6 fruit fly cellular contexts compared by ENCODE assay signal in genomic region chr3R:27149884-27150676, dm6.
TF ChIP-seq lines count a peak whose summit lies in the region.

No protein-coding gene starts in this region.

- no peak for TF ChIP-seq CTCF in whole organism, embryonic (GFP tag; optimal IDR thresholded peaks at IDR 0.05; lab: Kevin White, UChicago)

TF ChIP-seq in whole organism, 6 proteins besides CTCF, POLR2A, EP300 and RAD21:
- TF ChIP-seq Dll (optimal IDR thresholded peaks at IDR 0.05; lab: Kevin White, UChicago) = peak; percentile 51
- TF ChIP-seq psq (optimal IDR thresholded peaks at IDR 0.05; lab: Kevin White, UChicago) = no peak

TF ChIP-seq in whole organism, adult, 20 proteins besides CTCF, POLR2A, EP300 and RAD21 (continues in another document):
- TF ChIP-seq Crg-1 (GFP tag; optimal IDR thresholded peaks at IDR 0.05; lab: Kevin White, UChicago) (peak; percentile 3), bab1 (GFP tag; optimal IDR thresholded peaks at IDR 0.05; lab: Kevin White, UChicago) (peak; percentile 8), Clk (GFP tag; optimal IDR thresholded peaks at IDR 0.05; lab: Kevin White, UChicago) (no peak), CG14711 (tag; optimal IDR thresholded peaks at IDR 0.05; lab: Kevin White, UChicago) (no peak), CG11617 (GFP tag; optimal IDR thresholded peaks at IDR 0.05; lab: Kevin White, UChicago) (peak; percentile 15), kay (GFP tag; lab: Kevin White, UChicago; ENCODE audit: borderline replicate concordance) (peak; percentile 92), ovo (GFP tag; optimal IDR thresholded peaks at IDR 0.05; lab: Kevin White, UChicago) (no peak), tj (GFP tag; optimal IDR thresholded peaks at IDR 0.05; lab: Kevin White, UChicago) (peak; percentile 97), CG7101 (tag; optimal IDR thresholded peaks at IDR 0.05; lab: Kevin White, UChicago) (no peak), Hr96 (GFP tag; optimal IDR thresholded peaks at IDR 0.05; lab: Kevin White, UChicago) (no peak), cic (GFP tag; optimal IDR thresholded peaks at IDR 0.05; lab: Kevin White, UChicago) (peak; percentile 80), Mnt (GFP tag; optimal IDR thresholded peaks at IDR 0.05; lab: Kevin White, UChicago) (peak; percentile 55), CG5204 (GFP tag; optimal IDR thresholded peaks at IDR 0.05; lab: Kevin White, UChicago) (no peak), CG1620 (GFP tag; optimal IDR thresholded peaks at IDR 0.05; lab: Kevin White, UChicago) (no peak), CG7045 (GFP tag; optimal IDR thresholded peaks at IDR 0.05; lab: Kevin White, UChicago) (no peak), pad (GFP tag; optimal IDR thresholded peaks at IDR 0.05; lab: Kevin White, UChicago) (peak; percentile 4), toe (GFP tag; optimal IDR thresholded peaks at IDR 0.05; lab: Kevin White, UChicago) (no peak), cnc (optimal IDR thresholded peaks at IDR 0.05; lab: Kevin White, UChicago) (no peak)

TF ChIP-seq in whole organism, embryonic, 481 proteins besides CTCF, POLR2A, EP300 and RAD21 (continues in another document):
- no peak for TF ChIP-seq gem (tag; optimal IDR thresholded peaks at IDR 0.05; lab: Kevin White, UChicago)
- no peak for TF ChIP-seq CG31441 (GFP tag; IDR thresholded peaks at IDR 0.05; lab: Robert Waterston, UW)
- TF ChIP-seq gsb-n (tag; optimal IDR thresholded peaks at IDR 0.05; lab: Kevin White, UChicago) = no peak
- no peak for TF ChIP-seq CG11398 (GFP tag; optimal IDR thresholded peaks at IDR 0.05; lab: Kevin White, UChicago)
- no peak for TF ChIP-seq CG16815 (GFP tag; optimal IDR thresholded peaks at IDR 0.05; lab: Kevin White, UChicago)
- peak; percentile 65 for TF ChIP-seq Elba2 (GFP tag; optimal IDR thresholded peaks at IDR 0.05; lab: Kevin White, UChicago)
- no peak for TF ChIP-seq vvl (GFP tag; IDR thresholded peaks at IDR 0.05; lab: Robert Waterston, UW)
- TF ChIP-seq org-1 (GFP tag; optimal IDR thresholded peaks at IDR 0.05; lab: Kevin White, UChicago) = no peak
- peak; percentile 53 for TF ChIP-seq CG1832 (GFP tag; optimal IDR thresholded peaks at IDR 0.05; lab: Kevin White, UChicago)
- no peak for TF ChIP-seq CG17359 (tag; optimal IDR thresholded peaks at IDR 0.05; lab: Kevin White, UChicago)
- TF ChIP-seq gcm (GFP tag; optimal IDR thresholded peaks at IDR 0.05; lab: Kevin White, UChicago) = no peak
- TF ChIP-seq luna (GFP tag; optimal IDR thresholded peaks at IDR 0.05; lab: Kevin White, UChicago) = no peak
- TF ChIP-seq btn (GFP tag; optimal IDR thresholded peaks at IDR 0.05; lab: Kevin White, UChicago) = no peak
- peak; percentile 4 for TF ChIP-seq BtbVII (GFP tag; optimal IDR thresholded peaks at IDR 0.05; lab: Kevin White, UChicago)
- no peak for TF ChIP-seq CG2120 (GFP tag; optimal IDR thresholded peaks at IDR 0.05; lab: Kevin White, UChicago)
- no peak for TF ChIP-seq Optix (GFP tag; IDR thresholded peaks at IDR 0.05; lab: Robert Waterston, UW)
- peak; percentile 17 for TF ChIP-seq grn (GFP tag; optimal IDR thresholded peaks at IDR 0.05; lab: Kevin White, UChicago)
- TF ChIP-seq zf30C (GFP tag; optimal IDR thresholded peaks at IDR 0.05; lab: Kevin White, UChicago) = no peak
- TF ChIP-seq pros (GFP tag; optimal IDR thresholded peaks at IDR 0.05; lab: Kevin White, UChicago) = no peak
- no peak for TF ChIP-seq dpn (GFP tag; optimal IDR thresholded peaks at IDR 0.05; lab: Kevin White, UChicago)

TF ChIP-seq in whole organism, prepupa, 60 proteins besides CTCF, POLR2A, EP300 and RAD21:
- TF ChIP-seq lz (GFP tag; optimal IDR thresholded peaks at IDR 0.05; lab: Kevin White, UChicago) = no peak
- peak; percentile 37 for TF ChIP-seq CG16779 (tag; optimal IDR thresholded peaks at IDR 0.05; lab: Kevin White, UChicago)
- TF ChIP-seq vri (GFP tag; optimal IDR thresholded peaks at IDR 0.05; lab: Kevin White, UChicago) = peak; percentile 33
- TF ChIP-seq fkh (GFP tag; optimal IDR thresholded peaks at IDR 0.05; lab: Kevin White, UChicago) = no peak
- peak; percentile 16 for TF ChIP-seq CG6276 (GFP tag; optimal IDR thresholded peaks at IDR 0.05; lab: Kevin White, UChicago)
- peak; percentile 57 for TF ChIP-seq Eip78C (GFP tag; lab: Kevin White, UChicago)

TF ChIP-seq in whole organism, pupa, 21 proteins besides CTCF, POLR2A, EP300 and RAD21:
- TF ChIP-seq Ets98B (GFP tag; IDR thresholded peaks at IDR 0.05; lab: Robert Waterston, UW) (no peak), CG10348 (GFP tag; IDR thresholded peaks at IDR 0.05; lab: Robert Waterston, UW) (no peak), CG9948 (tag; optimal IDR thresholded peaks at IDR 0.05; lab: Kevin White, UChicago) (no peak), EcR (GFP tag; optimal IDR thresholded peaks at IDR 0.05; lab: Kevin White, UChicago) (peak; percentile 4), CG14655 (GFP tag; optimal IDR thresholded peaks at IDR 0.05; lab: Kevin White, UChicago) (peak; percentile 11), CG8301 (tag; optimal IDR thresholded peaks at IDR 0.05; lab: Kevin White, UChicago) (no peak), fd96Ca (GFP tag; IDR thresholded peaks at IDR 0.05; lab: Robert Waterston, UW) (no peak), CG13204 (GFP tag; optimal IDR thresholded peaks at IDR 0.05; lab: Kevin White, UChicago) (peak; percentile 26), Pif1B (GFP tag; optimal IDR thresholded peaks at IDR 0.05; lab: Kevin White, UChicago) (no peak)

TF ChIP-seq in whole organism, wandering third instar larva, 38 proteins besides CTCF, POLR2A, EP300 and RAD21:
- TF ChIP-seq psq (GFP tag; optimal IDR thresholded peaks at IDR 0.05; lab: Kevin White, UChicago) = peak; percentile 91
- TF ChIP-seq br (GFP tag; optimal IDR thresholded peaks at IDR 0.05; lab: Kevin White, UChicago) = peak; percentile 2
- no peak for TF ChIP-seq Myc (optimal IDR thresholded peaks at IDR 0.05; lab: Kevin White, UChicago)
- TF ChIP-seq Dif (GFP tag; optimal IDR thresholded peaks at IDR 0.05; lab: Kevin White, UChicago; ENCODE audit: partially characterized antibody) = peak; percentile 48
- TF ChIP-seq CG32264 (GFP tag; optimal IDR thresholded peaks at IDR 0.05; lab: Kevin White, UChicago) = no peak
